Worm (Caenorhabditis elegans) whole organism, dauer: Measurements from ENCODE around the gene F20G2.2.

Source experiments
- unc-62 ChIP-seq: sonication (generic microtip); optimal IDR thresholded peaks from 2 replicates; lab custom pipeline; 2017; ENCODE audit warnings: missing biosample characterization, missing genetic modification reagents, missing genetic modification characterization

Gene F20G2.2

ce11 chrV:13771209-13771608, 15.0 kb upstream of the F20G2.2 start, which contains the start of gene F20G2.5:
Gene F20G2.5, plus strand, starts transcription at chrV:13771509.
- no peak for TF ChIP-seq unc-62 (GFP tag; lab: Kevin White, UChicago)

ce11 chrV:13768941-13769436, 12.8 kb upstream of the F20G2.2 start, which contains the start of gene nas-24:
Gene nas-24, plus strand, starts transcription at chrV:13769386.
- TF ChIP-seq unc-62 (GFP tag; lab: Kevin White, UChicago) = no peak

- no peak for TF ChIP-seq unc-62 (GFP tag; lab: Kevin White, UChicago)
These were observed 12.2 kb upstream of the F20G2.2 start, which contains the start of gene F20G2.3 for ce11 chrV:13768388-13768787. Gene F20G2.3, minus strand, starts transcription at chrV:13768488.

- no peak for TF ChIP-seq unc-62 (GFP tag; lab: Kevin White, UChicago)
These were observed 7.5 kb upstream of the F20G2.2 start for ce11 chrV:13763723-13764122.

- no peak for TF ChIP-seq unc-62 (GFP tag; lab: Kevin White, UChicago)
These were observed 6.4 kb upstream of the F20G2.2 start, which contains the start of gene F20G2.6 for ce11 chrV:13762426-13763127. Gene F20G2.6, plus strand, starts transcription at chrV:13763077.

- TF ChIP-seq unc-62 (GFP tag; lab: Kevin White, UChicago) = no peak
These were observed 1.1 kb upstream of the F20G2.2 start for ce11 chrV:13757349-13757748.

- TF ChIP-seq unc-62 (GFP tag; lab: Kevin White, UChicago) = no peak
These were observed 2.7 kb downstream of the F20G2.2 start, which contains the start of gene F20G2.1 for ce11 chrV:13753481-13753880. Gene F20G2.1, minus strand, starts transcription at chrV:13753581.

ce11 chrV:13751811-13752210, 4.4 kb downstream of the F20G2.2 start, which contains the start of gene cld-9:
Gene cld-9, minus strand, starts transcription at chrV:13751891.
- TF ChIP-seq unc-62 (GFP tag; lab: Kevin White, UChicago) = no peak

ce11 chrV:13748658-13749057, 7.6 kb downstream of the F20G2.2 start, which contains the start of gene F35E12.10:
Gene F35E12.10, minus strand, starts transcription at chrV:13748758.
- no peak for TF ChIP-seq unc-62 (GFP tag; lab: Kevin White, UChicago)

- no peak for TF ChIP-seq unc-62 (GFP tag; lab: Kevin White, UChicago)
These were observed 11.3 kb downstream of the F20G2.2 start, which contains the start of gene F35E12.9 for ce11 chrV:13744901-13745300. Gene F35E12.9, minus strand, starts transcription at chrV:13745127.

ce11 chrV:13739901-13740300, 16.3 kb downstream of the F20G2.2 start:
- no peak for TF ChIP-seq unc-62 (GFP tag; lab: Kevin White, UChicago)

- no peak for TF ChIP-seq unc-62 (GFP tag; lab: Kevin White, UChicago)
These were observed 17.8 kb downstream of the F20G2.2 start, which contains the start of gene irg-5 for ce11 chrV:13738374-13738773. Gene irg-5, minus strand, starts transcription at chrV:13738474.

- no peak for TF ChIP-seq unc-62 (GFP tag; lab: Kevin White, UChicago)
These were observed 20.1 kb downstream of the F20G2.2 start, which contains the start of gene F35E12.6 for ce11 chrV:13736147-13736546. Gene F35E12.6, minus strand, starts transcription at chrV:13736247.

- TF ChIP-seq unc-62 (GFP tag; lab: Kevin White, UChicago) = no peak
These were observed 25.4 kb downstream of the F20G2.2 start, which contains the start of gene dct-17 for ce11 chrV:13730762-13731161. Gene dct-17, minus strand, starts transcription at chrV:13730784.

- no peak for TF ChIP-seq unc-62 (GFP tag; lab: Kevin White, UChicago)
These were observed 30.6 kb downstream of the F20G2.2 start, which contains the start of gene fbxa-181 for ce11 chrV:13725574-13725973. Gene fbxa-181, plus strand, starts transcription at chrV:13725874.

- no peak for TF ChIP-seq unc-62 (GFP tag; lab: Kevin White, UChicago)
These were observed 31.4 kb downstream of the F20G2.2 start, which contains the start of gene F35E12.2 for ce11 chrV:13724781-13725180. Gene F35E12.2, minus strand, starts transcription at chrV:13724881.
